Worm (Caenorhabditis elegans): ENCODE data around the gene svh-2.
A peak's percentile ranks its signal among the peaks of the same experiment; 100 is the strongest.

svh-2 gene

ce11 chrX:6575992-6576391, 22.9 kb downstream of the svh-2 start:
- peak; percentile 29 for TF ChIP-seq rnt-1 (tag; optimal IDR thresholded peaks at IDR 0.05)
- no peak for TF ChIP-seq elt-2 (tag; optimal IDR thresholded peaks at IDR 0.05)
- peak; percentile 45 for TF ChIP-seq pag-3 (tag; optimal IDR thresholded peaks at IDR 0.05; ENCODE audit: borderline replicate concordance, insufficient read depth)
- no peak for TF ChIP-seq lsy-2 (tag; optimal IDR thresholded peaks at IDR 0.05)
- no peak for TF ChIP-seq nhr-47 (tag; optimal IDR thresholded peaks at IDR 0.05)
- TF ChIP-seq C34B4.2 (tag; optimal IDR thresholded peaks at IDR 0.05), result no peak
- peak; percentile 3 for TF ChIP-seq nhr-71 (tag; optimal IDR thresholded peaks at IDR 0.05)
- no peak for TF ChIP-seq unc-130 (tag; optimal IDR thresholded peaks at IDR 0.05)
- TF ChIP-seq C04F5.9 (tag; optimal IDR thresholded peaks at IDR 0.05), result no peak
- no peak for TF ChIP-seq hlh-17 (GFP tag; optimal IDR thresholded peaks at IDR 0.05; ENCODE audit: borderline replicate concordance)
- TF ChIP-seq mdl-1 (tag; optimal IDR thresholded peaks at IDR 0.05), result no peak
- TF ChIP-seq nhr-77 (tag; optimal IDR thresholded peaks at IDR 0.05), result no peak
- no peak for TF ChIP-seq vab-15 (tag; optimal IDR thresholded peaks at IDR 0.05)
- TF ChIP-seq nhr-84 (tag; optimal IDR thresholded peaks at IDR 0.05), result no peak
- peak; percentile 43 for TF ChIP-seq lin-14 (GFP tag; optimal IDR thresholded peaks at IDR 0.05)
- no peak for TF ChIP-seq lir-3 (tag; optimal IDR thresholded peaks at IDR 0.05; ENCODE audit: poor library complexity)
- no peak for TF ChIP-seq fkh-4 (tag; optimal IDR thresholded peaks at IDR 0.05; ENCODE audit: borderline replicate concordance)
- no peak for TF ChIP-seq unc-30 (tag; optimal IDR thresholded peaks at IDR 0.05)
- no peak for TF ChIP-seq snpc-4 (tag; optimal IDR thresholded peaks at IDR 0.05)

- TF ChIP-seq ztf-11 (tag; optimal IDR thresholded peaks at IDR 0.05) (no peak), xbp-1 (tag; optimal IDR thresholded peaks at IDR 0.05) (no peak), efl-3 (GFP tag; optimal IDR thresholded peaks at IDR 0.05) (no peak), blmp-1 (tag; optimal IDR thresholded peaks at IDR 0.05) (no peak), tbx-2 (tag; optimal IDR thresholded peaks at IDR 0.05) (no peak), nhr-19 (GFP tag; conservative IDR thresholded peaks at IDR 0.05) (no peak), mab-9 (GFP tag; IDR thresholded peaks at IDR 0.05) (no peak), aha-1 (tag; optimal IDR thresholded peaks at IDR 0.05) (no peak), sup-37 (GFP tag; optimal IDR thresholded peaks at IDR 0.05) (no peak), F16B12.6 (tag; optimal IDR thresholded peaks at IDR 0.05) (no peak), lin-35 (GFP tag; optimal IDR thresholded peaks at IDR 0.05) (no peak), nhr-85 (tag) (no peak), unc-86 (tag; optimal IDR thresholded peaks at IDR 0.05) (no peak), ceh-63 (GFP tag; optimal IDR thresholded peaks at IDR 0.05) (no peak), mep-1 (tag; optimal IDR thresholded peaks at IDR 0.05) (no peak), ceh-8 (GFP tag; optimal IDR thresholded peaks at IDR 0.05) (no peak), mdl-1 (tag; optimal IDR thresholded peaks at IDR 0.05) (no peak)
Measured at ce11 chrX:6583385-6583784, 30.3 kb downstream of the svh-2 start.

DNA sequence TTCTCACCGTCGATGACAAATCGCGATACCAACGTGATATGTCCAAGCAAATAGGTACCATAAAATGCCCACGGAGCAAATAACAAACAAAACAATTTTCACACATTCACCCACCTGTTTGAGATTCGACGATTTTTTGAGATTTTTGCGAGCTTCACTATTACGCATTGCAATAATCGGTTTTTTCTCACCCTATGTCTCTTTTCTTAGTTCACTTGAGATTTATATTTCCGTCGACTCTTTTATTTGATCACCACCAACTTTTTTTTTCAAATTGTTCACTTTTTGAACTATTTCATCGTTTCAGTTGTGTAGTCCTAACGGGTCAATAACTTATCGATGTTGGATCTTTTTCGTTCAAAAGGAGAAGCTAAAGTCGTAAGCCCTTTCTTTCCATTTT, 35.4 kb downstream of the svh-2 start, which contains the start of gene fbxl-4:
TSS of gene fbxl-4 (plus strand) at position 301 of the 400 bp plus-strand sequence.
- TF ChIP-seq nhr-20 (tag; optimal IDR thresholded peaks at IDR 0.05) (no peak), unc-130 (tag; optimal IDR thresholded peaks at IDR 0.05) (no peak), ztf-4 (tag; optimal IDR thresholded peaks at IDR 0.05) (no peak)

DNA sequence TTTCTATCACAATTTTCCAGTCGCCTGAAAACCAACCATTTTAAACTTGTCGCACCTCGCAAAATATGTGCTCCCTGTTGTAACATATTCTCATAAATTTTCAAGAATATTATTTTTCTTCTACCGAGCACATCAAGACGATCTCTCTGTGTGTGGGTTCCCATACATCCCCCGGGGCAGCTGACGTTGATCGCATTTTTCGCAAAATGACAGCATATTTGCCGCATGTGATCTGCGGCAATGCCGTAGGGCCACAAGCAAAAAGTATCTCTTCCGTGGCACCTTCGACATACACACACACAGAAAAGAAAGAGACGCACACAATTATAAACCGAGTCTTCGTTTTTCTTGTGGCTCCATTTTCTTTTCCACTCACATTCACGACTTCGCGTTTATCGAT, 38.6 kb downstream of the svh-2 start:
- TF ChIP-seq unc-86 (tag; optimal IDR thresholded peaks at IDR 0.05) (no peak), nhr-71 (tag; optimal IDR thresholded peaks at IDR 0.05) (peak; percentile 74), snu-23 (GFP tag; optimal IDR thresholded peaks at IDR 0.05) (peak; percentile 48), nhr-19 (GFP tag; conservative IDR thresholded peaks at IDR 0.05) (peak; percentile 37), pag-3 (tag; optimal IDR thresholded peaks at IDR 0.05; ENCODE audit: borderline replicate concordance, insufficient read depth) (peak; percentile 99), ceh-63 (GFP tag; optimal IDR thresholded peaks at IDR 0.05) (no peak), fkh-4 (tag; optimal IDR thresholded peaks at IDR 0.05; ENCODE audit: borderline replicate concordance) (no peak), rnt-1 (tag; optimal IDR thresholded peaks at IDR 0.05) (peak; percentile 84), dsc-1 (tag; optimal IDR thresholded peaks at IDR 0.05) (peak; percentile 33), nhr-76 (tag; optimal IDR thresholded peaks at IDR 0.05) (no peak), unc-130 (tag; optimal IDR thresholded peaks at IDR 0.05) (peak; percentile 44), vab-15 (tag; optimal IDR thresholded peaks at IDR 0.05) (no peak), aha-1 (tag; optimal IDR thresholded peaks at IDR 0.05) (no peak), mdl-1 (tag; optimal IDR thresholded peaks at IDR 0.05) (peak in 1 of 2 experiments; percentile 2), efl-1 (optimal IDR thresholded peaks at IDR 0.05) (no peak), efl-1 (GFP tag; optimal IDR thresholded peaks at IDR 0.05 in 1 of 2) (peak in 1 of 2 experiments; percentile 60), lin-39 (tag; optimal IDR thresholded peaks at IDR 0.05) (peak; percentile 9)
